Worm (Caenorhabditis elegans): ENCODE results near the gene F28A12.10.

DNA sequence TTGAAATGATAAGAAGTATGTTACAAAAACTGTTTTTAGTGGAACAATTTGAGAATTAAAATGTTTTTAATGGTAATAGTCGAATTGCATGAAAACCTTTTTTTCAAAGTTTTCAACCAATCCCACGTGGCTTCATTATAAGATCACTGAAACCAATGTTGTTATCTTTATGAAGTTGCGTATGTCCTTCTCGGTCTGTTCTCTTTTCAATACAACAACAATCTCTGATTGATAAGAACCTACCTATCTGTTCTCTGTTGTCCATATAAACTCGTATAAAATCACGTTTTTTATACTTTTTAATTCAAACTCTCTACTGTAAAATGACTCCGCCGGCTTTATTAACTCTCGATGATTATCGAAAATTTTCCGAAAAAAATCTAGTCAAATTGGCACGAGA, 34.3 kb downstream of the F28A12.10 start, which contains the start of gene F41E6.5:
- no peak for TF ChIP-seq W03F9.2 (tag; optimal IDR thresholded peaks at IDR 0.05)
- TF ChIP-seq him-1 (tag; optimal IDR thresholded peaks at IDR 0.05) = no peak

Data from whole organism, L4/young adult.